Fruit fly (Drosophila melanogaster) whole organism, embryonic: Measurements from ENCODE around the gene CG14380.

Experiments used
- Abd-B ChIP-seq: fragments of 200-800 bp; sonication (Bioruptor generic); optimal IDR thresholded peaks from 2 replicates; lab custom pipeline; 2018; ENCODE audit warnings: missing biosample characterization, mild to moderate bottlenecking, missing genetic modification characterization, moderate library complexity
- Atf3 ChIP-seq: fragments of 200-800 bp; sonication (Bioruptor generic); optimal IDR thresholded peaks from 3 replicates; lab custom pipeline; 2016; ENCODE audit warnings: missing biosample characterization, missing genetic modification characterization
- CG10366 ChIP-seq: fragments of 200-800 bp; sonication (Bioruptor generic); IDR thresholded peaks from 2 replicates; pipeline ENCODE4 v1.3.6; 2022; ENCODE audit warnings: missing biosample characterization, missing genetic modification characterization
- CG10543 ChIP-seq: fragments of 200-800 bp; sonication (Bioruptor generic); optimal IDR thresholded peaks from 3 replicates; lab custom pipeline; 2017; ENCODE audit warnings: missing biosample characterization, mild to moderate bottlenecking, missing genetic modification characterization, moderate library complexity
- CG10654 ChIP-seq: fragments of 200-800 bp; sonication (Bioruptor generic); optimal IDR thresholded peaks from 2 replicates; lab custom pipeline; 2016; ENCODE audit warnings: missing biosample characterization, missing genetic modification characterization
- CG11504 ChIP-seq: fragments of 200-800 bp; sonication (Bioruptor generic); optimal IDR thresholded peaks from 3 replicates; lab custom pipeline; 2019; ENCODE audit warnings: missing biosample characterization, mild to moderate bottlenecking, missing genetic modification characterization, moderate library complexity
- CG12236 ChIP-seq: fragments of 200-800 bp; sonication (Bioruptor generic); optimal IDR thresholded peaks from 2 replicates; lab custom pipeline; 2016; ENCODE audit warnings: missing biosample characterization, missing genetic modification characterization
- CG13287 ChIP-seq: fragments of 200-800 bp; sonication (Bioruptor generic); IDR thresholded peaks from 2 replicates; pipeline ENCODE4 v1.3.6; 2022; ENCODE audit warnings: missing biosample characterization, missing genetic modification characterization; ENCODE audit not compliant: partially characterized antibody
- CG16815 ChIP-seq: fragments of 200-800 bp; sonication (Bioruptor generic); optimal IDR thresholded peaks from 3 replicates; lab custom pipeline; 2017; ENCODE audit warnings: missing biosample characterization, mild to moderate bottlenecking, missing genetic modification characterization
- CG17359 ChIP-seq: fragments of 200-800 bp; sonication (Bioruptor generic); optimal IDR thresholded peaks from 3 replicates; lab custom pipeline; 2018; ENCODE audit warnings: missing biosample characterization, mild to moderate bottlenecking, missing genetic modification characterization, moderate library complexity
- CG17612 ChIP-seq: fragments of 200-800 bp; sonication (Bioruptor generic); IDR thresholded peaks from 2 replicates; pipeline ENCODE4 v1.3.6; 2022; ENCODE audit warnings: missing biosample characterization, missing genetic modification characterization
- CG1792 ChIP-seq: fragments of 200-800 bp; sonication (Bioruptor generic); optimal IDR thresholded peaks from 2 replicates; lab custom pipeline; 2016; ENCODE audit warnings: missing biosample characterization, missing genetic modification characterization
- CG2202 ChIP-seq: fragments of 200-800 bp; sonication (Bioruptor generic); optimal IDR thresholded peaks from 2 replicates; lab custom pipeline; 2018; ENCODE audit warnings: missing biosample characterization, mild to moderate bottlenecking, missing genetic modification characterization
- CG32772 ChIP-seq: fragments of 200-800 bp; sonication (Bioruptor generic); IDR thresholded peaks from 2 replicates; pipeline ENCODE4 v1.3.6; 2022; ENCODE audit warnings: missing biosample characterization, missing genetic modification characterization
- CG33557 ChIP-seq: fragments of 200-800 bp; sonication (Bioruptor generic); optimal IDR thresholded peaks from 2 replicates; lab custom pipeline; 2019; ENCODE audit warnings: missing biosample characterization, mild to moderate bottlenecking, missing genetic modification characterization, moderate library complexity
- CG34224 ChIP-seq: fragments of 200-800 bp; sonication (Bioruptor generic); IDR thresholded peaks from 3 replicates; pipeline ENCODE4 v1.3.6; 2022; ENCODE audit warnings: missing biosample characterization, missing genetic modification characterization; ENCODE audit not compliant: partially characterized antibody
- CG42726 ChIP-seq: fragments of 200-800 bp; sonication (Bioruptor generic); IDR thresholded peaks from 2 replicates; pipeline ENCODE4 v1.3.6; 2022; ENCODE audit warnings: missing biosample characterization, missing genetic modification characterization; ENCODE audit not compliant: partially characterized antibody
- CG8281 ChIP-seq: fragments of 200-800 bp; sonication (Bioruptor generic); optimal IDR thresholded peaks from 2 replicates; lab custom pipeline; 2018; ENCODE audit warnings: missing biosample characterization, mild to moderate bottlenecking, missing genetic modification characterization, moderate library complexity
- CG8388 ChIP-seq: fragments of 200-800 bp; sonication (Bioruptor generic); optimal IDR thresholded peaks from 2 replicates; lab custom pipeline; 2019; ENCODE audit warnings: missing biosample characterization, mild to moderate bottlenecking, missing genetic modification characterization, moderate library complexity
- Dek ChIP-seq: fragments of 200-800 bp; sonication (Bioruptor generic); optimal IDR thresholded peaks from 3 replicates; lab custom pipeline; 2019; ENCODE audit warnings: missing biosample characterization, mild to moderate bottlenecking, missing genetic modification characterization, moderate library complexity
- Dfd ChIP-seq, 2 experiments: fragments of >200 bp; optimal IDR thresholded peaks; 2 replicates each; lab custom pipeline; 2017; ENCODE audit warnings: missing biosample characterization in 2 of 2, missing genetic modification characterization in 2 of 2
- Dp ChIP-seq: fragments of 200-800 bp; sonication (Bioruptor generic); optimal IDR thresholded peaks from 2 replicates; lab custom pipeline; 2018; ENCODE audit warnings: missing biosample characterization, mild to moderate bottlenecking, missing genetic modification characterization, moderate library complexity
- E2f1 ChIP-seq: fragments of 200-800 bp; sonication (Bioruptor generic); IDR thresholded peaks from 2 replicates; pipeline ENCODE4 v1.3.6; 2022; ENCODE audit warnings: missing biosample characterization, missing genetic modification characterization
- E2f2 ChIP-seq: fragments of 200-800 bp; sonication (Bioruptor generic); IDR thresholded peaks from 2 replicates; pipeline ENCODE4 v1.3.6; 2022; ENCODE audit warnings: missing biosample characterization, missing genetic modification characterization
- HmgD ChIP-seq: fragments of 200-800 bp; sonication (Bioruptor generic); optimal IDR thresholded peaks from 3 replicates; lab custom pipeline; 2016; ENCODE audit warnings: missing biosample characterization, missing genetic modification characterization
- Hr39 ChIP-seq: fragments of >200 bp; optimal IDR thresholded peaks from 2 replicates; lab custom pipeline; 2017
- Hr78 ChIP-seq, 2 experiments: fragments of 200-800 bp in 1 of 2; fragments of >200 bp in 1 of 2; sonication (Bioruptor generic) in 1 of 2; optimal IDR thresholded peaks; 2 replicates each; lab custom pipeline; 2017 to 2019; ENCODE audit warnings: missing biosample characterization in 2 of 2, missing genetic modification characterization in 2 of 2, mild to moderate bottlenecking in 1 of 2, moderate library complexity in 1 of 2
- Lpt ChIP-seq: fragments of >200 bp; optimal IDR thresholded peaks from 2 replicates; lab custom pipeline; 2018; ENCODE audit warnings: missing biosample characterization, missing genetic modification characterization
- MBD-R2 ChIP-seq: fragments of 200-800 bp; sonication (Bioruptor generic); IDR thresholded peaks from 2 replicates; pipeline ENCODE4 v1.3.6; 2022; ENCODE audit warnings: missing biosample characterization, missing genetic modification characterization
- NFAT ChIP-seq: fragments of 200-800 bp; sonication (Bioruptor generic); IDR thresholded peaks from 2 replicates; pipeline ENCODE4 v1.3.6; 2022; ENCODE audit warnings: missing biosample characterization, missing genetic modification characterization
- Nf-YB ChIP-seq: fragments of 200-800 bp; sonication (Bioruptor generic); optimal IDR thresholded peaks from 3 replicates; lab custom pipeline; 2019; ENCODE audit warnings: missing biosample characterization, mild to moderate bottlenecking, missing genetic modification characterization, moderate library complexity
- Ravus ChIP-seq: fragments of 200-800 bp; sonication (Bioruptor generic); IDR thresholded peaks from 2 replicates; pipeline ENCODE4 v1.3.6; 2022; ENCODE audit warnings: missing biosample characterization, missing genetic modification characterization
- Sin3A ChIP-seq: fragments of >200 bp; optimal IDR thresholded peaks from 2 replicates; lab custom pipeline; 2018
- al ChIP-seq: fragments of 200-800 bp; sonication (Bioruptor generic); IDR thresholded peaks from 2 replicates; pipeline ENCODE4 v1.3.6; 2022; ENCODE audit warnings: missing biosample characterization, missing genetic modification characterization
- bbx ChIP-seq: fragments of 200-800 bp; sonication (Bioruptor generic); IDR thresholded peaks from 2 replicates; pipeline ENCODE4 v1.3.6; 2022; ENCODE audit warnings: missing biosample characterization, missing genetic modification characterization; ENCODE audit not compliant: partially characterized antibody
- bowl ChIP-seq: fragments of 200-800 bp; sonication (Bioruptor generic); IDR thresholded peaks from 2 replicates; pipeline ENCODE4 v1.3.6; 2022; ENCODE audit warnings: missing biosample characterization, missing genetic modification characterization
- btn ChIP-seq: fragments of 200-800 bp; sonication (Bioruptor generic); optimal IDR thresholded peaks from 2 replicates; lab custom pipeline; 2016; ENCODE audit warnings: missing biosample characterization, missing genetic modification characterization
- da ChIP-seq: fragments of 200-800 bp; sonication (Bioruptor generic); optimal IDR thresholded peaks from 2 replicates; lab custom pipeline; 2016; ENCODE audit warnings: missing biosample characterization, missing genetic modification characterization
- disco-r ChIP-seq: fragments of 200-800 bp; sonication (Bioruptor generic); optimal IDR thresholded peaks from 2 replicates; lab custom pipeline; 2016; ENCODE audit warnings: missing biosample characterization, missing genetic modification characterization
- exex ChIP-seq: fragments of 200-800 bp; sonication (Bioruptor generic); optimal IDR thresholded peaks from 4 replicates; lab custom pipeline; 2018; ENCODE audit warnings: missing biosample characterization, mild to moderate bottlenecking, missing genetic modification characterization, moderate library complexity
- fru ChIP-seq: fragments of >200 bp; optimal IDR thresholded peaks from 2 replicates; lab custom pipeline; 2017
- gfzf ChIP-seq: fragments of 200-800 bp; sonication (Bioruptor generic); optimal IDR thresholded peaks from 2 replicates; lab custom pipeline; 2016; ENCODE audit warnings: missing biosample characterization, mild to moderate bottlenecking, missing genetic modification characterization, moderate library complexity
- inv ChIP-seq: fragments of 200-800 bp; sonication (Bioruptor generic); IDR thresholded peaks from 2 replicates; pipeline ENCODE4 v1.3.6; 2022; ENCODE audit warnings: missing biosample characterization, missing genetic modification characterization; ENCODE audit not compliant: partially characterized antibody
- kay ChIP-seq: fragments of 200-800 bp; sonication (Bioruptor generic); optimal IDR thresholded peaks from 2 replicates; lab custom pipeline; 2016; ENCODE audit warnings: missing biosample characterization, missing genetic modification characterization
- ken ChIP-seq: fragments of 200-800 bp; sonication (Bioruptor generic); IDR thresholded peaks from 3 replicates; pipeline ENCODE4 v1.3.6; 2022; ENCODE audit warnings: missing biosample characterization, missing genetic modification characterization
- oc ChIP-seq: fragments of 200-800 bp; sonication (Bioruptor generic); optimal IDR thresholded peaks from 2 replicates; lab custom pipeline; 2018; ENCODE audit warnings: missing biosample characterization, mild to moderate bottlenecking, missing genetic modification characterization, moderate library complexity
- pum ChIP-seq: fragments of 200-800 bp; sonication (Bioruptor generic); optimal IDR thresholded peaks from 2 replicates; lab custom pipeline; 2016; ENCODE audit warnings: missing biosample characterization, missing genetic modification characterization
- pzg ChIP-seq: fragments of 200-800 bp; sonication (Bioruptor generic); optimal IDR thresholded peaks from 3 replicates; lab custom pipeline; 2018; ENCODE audit warnings: missing biosample characterization, mild to moderate bottlenecking, missing genetic modification characterization, moderate library complexity
- repo ChIP-seq: fragments of 200-800 bp; sonication (Bioruptor generic); optimal IDR thresholded peaks from 2 replicates; lab custom pipeline; 2016; ENCODE audit warnings: missing biosample characterization, missing genetic modification characterization
- sens ChIP-seq: fragments of 200-800 bp; sonication (Bioruptor generic); peaks from one replicate; lab custom pipeline; 2016; ENCODE audit warnings: missing biosample characterization, missing genetic modification characterization
- seq ChIP-seq: fragments of 200-800 bp; sonication (Bioruptor generic); IDR thresholded peaks from 2 replicates; pipeline ENCODE4 v1.3.6; 2022; ENCODE audit warnings: missing biosample characterization, missing genetic modification characterization
- stwl ChIP-seq: fragments of 200-800 bp; sonication (Bioruptor generic); optimal IDR thresholded peaks from 3 replicates; lab custom pipeline; 2018; ENCODE audit warnings: missing biosample characterization, mild to moderate bottlenecking, missing genetic modification characterization, moderate library complexity
- zen ChIP-seq: fragments of 200-800 bp; sonication (Bioruptor generic); optimal IDR thresholded peaks from 3 replicates; lab custom pipeline; 2018; ENCODE audit warnings: missing biosample characterization, mild to moderate bottlenecking, missing genetic modification characterization, moderate library complexity

Gene CG14380

DNA sequence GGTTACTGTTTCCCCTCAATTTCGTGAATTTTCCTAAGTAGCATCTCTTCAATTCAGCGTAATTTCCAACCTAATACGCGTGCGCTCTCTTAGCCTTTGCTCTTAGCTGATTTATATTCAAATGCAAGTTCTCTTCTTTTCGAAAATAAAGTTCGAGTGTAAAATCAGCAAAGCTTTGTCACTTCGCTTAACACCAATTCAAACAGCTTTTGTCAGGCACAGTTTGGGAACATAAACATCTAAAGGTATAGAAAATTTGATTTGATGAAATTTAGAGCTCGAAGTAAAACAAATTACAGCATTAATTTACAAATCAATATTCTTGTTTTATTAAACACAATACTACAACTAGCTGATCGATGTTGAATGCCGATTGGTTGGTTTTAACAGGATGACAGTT, 20.1 kb downstream of the CG14380 start (continued):
- TF ChIP-seq bowl (GFP tag; lab: Robert Waterston, UW), result no peak
- no peak for TF ChIP-seq CG10543
- no peak for TF ChIP-seq Atf3
- TF ChIP-seq CG10654 (GFP tag; lab: Kevin White, UChicago), result no peak
- TF ChIP-seq Dfd (GFP tag; optimal IDR thresholded peaks at IDR 0.05; lab: Kevin White, UChicago), result no peak
- TF ChIP-seq Nf-YB (GFP tag; lab: Kevin White, UChicago), result no peak
- TF ChIP-seq Abd-B (GFP tag; lab: Kevin White, UChicago), result peak; percentile 49
- no peak for TF ChIP-seq sens (GFP tag; lab: Kevin White, UChicago)
- no peak for TF ChIP-seq oc
- no peak for TF ChIP-seq pum
- TF ChIP-seq NFAT (GFP tag; lab: Robert Waterston, UW), result 0 out of 2 replicates have a peak, but pooled peaks have one; percentile 5
- TF ChIP-seq CG8388 (GFP tag; lab: Kevin White, UChicago), result no peak
- TF ChIP-seq E2f2 (GFP tag; lab: Robert Waterston, UW), result peak; percentile 90
- no peak for TF ChIP-seq CG12236 (GFP tag; lab: Kevin White, UChicago)
- no peak for TF ChIP-seq zen
- peak; percentile 16 for TF ChIP-seq pzg
- peak; percentile 17; the same call in 1 of the 2 replicates for TF ChIP-seq CG42726 (GFP tag; lab: Robert Waterston, UW)
- TF ChIP-seq E2f1 (GFP tag; lab: Robert Waterston, UW), result no peak
- TF ChIP-seq seq (GFP tag; lab: Robert Waterston, UW), result no peak
- no peak for TF ChIP-seq CG10366 (GFP tag; lab: Robert Waterston, UW)

DNA sequence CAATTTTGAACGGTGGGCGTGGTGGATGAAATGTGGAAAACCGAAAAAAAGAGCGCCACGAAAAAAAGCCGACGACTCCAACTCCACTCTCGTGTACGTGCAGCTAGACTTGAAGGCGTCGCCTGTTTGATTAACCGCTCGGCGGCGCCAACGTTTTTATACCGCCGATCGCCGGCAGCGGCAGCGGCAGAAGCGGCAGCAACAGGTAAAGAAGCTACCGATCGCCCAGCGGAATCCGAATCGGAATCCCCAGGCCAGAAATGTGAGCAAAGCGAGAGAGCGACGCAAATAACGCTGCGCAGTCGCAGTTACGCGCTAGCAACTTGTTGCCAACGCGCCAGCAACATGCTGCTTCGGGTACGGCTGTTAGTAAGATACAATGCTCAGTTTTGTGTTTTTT, 26.0 kb downstream of the CG14380 start, which contains the start of gene CG8483:
Gene CG8483 (minus strand): TSS at position 119 of the 400 bp plus-strand sequence.
- TF ChIP-seq btn (no peak), Lpt (GFP tag; lab: Kevin White, UChicago) (no peak), Sin3A (no peak), CG8281 (tag; lab: Kevin White, UChicago) (no peak), CG33557 (GFP tag; lab: Kevin White, UChicago) (no peak), da (GFP tag; lab: Kevin White, UChicago) (no peak), CG17359 (tag; lab: Kevin White, UChicago) (no peak), Dek (tag; lab: Kevin White, UChicago) (no peak), repo (GFP tag; lab: Kevin White, UChicago) (no peak), exex (tag; lab: Kevin White, UChicago) (no peak), Hr39 (no peak), fru (lab: Kevin White, UChicago) (no peak), Ravus (GFP tag; lab: Robert Waterston, UW) (no peak), CG11504 (tag; lab: Kevin White, UChicago) (peak; percentile 98), ken (GFP tag; lab: Robert Waterston, UW) (0 out of 3 replicates have a peak, but pooled peaks have one; percentile 17), CG13287 (no peak; the same call in 1 of the 2 replicates), inv (GFP tag; lab: Robert Waterston, UW) (no peak), CG32772 (no peak), CG2202 (tag; lab: Kevin White, UChicago) (no peak), al (GFP tag; lab: Robert Waterston, UW) (no peak), gfzf (GFP tag; lab: Kevin White, UChicago) (no peak), kay (GFP tag; lab: Kevin White, UChicago) (no peak), bbx (GFP tag; lab: Robert Waterston, UW) (no peak), MBD-R2 (GFP tag; lab: Robert Waterston, UW) (no peak), stwl (tag; lab: Kevin White, UChicago) (no peak), CG16815 (GFP tag; lab: Kevin White, UChicago) (no peak), CG34224 (0 out of 3 replicates have a peak, but pooled peaks have one; percentile 25), HmgD (GFP tag; lab: Kevin White, UChicago) (no peak), CG1792 (GFP tag; lab: Kevin White, UChicago) (no peak), Dp (GFP tag; lab: Kevin White, UChicago) (no peak), Hr78 (GFP tag; optimal IDR thresholded peaks at IDR 0.05; lab: Kevin White, UChicago) (no peak), disco-r (GFP tag; lab: Kevin White, UChicago) (no peak), CG17612 (GFP tag; lab: Robert Waterston, UW) (no peak)
